Worm (Caenorhabditis elegans) whole organism, midembryonic: ENCODE results near the gene R12B2.2.

ENCODE experiments used
- T22C8.4 ChIP-seq: fragments of 200-800 bp; sonication (Bioruptor generic); IDR thresholded peaks from 2 replicates; pipeline ENCODE4 v1.3.6; 2022; ENCODE audit warnings: missing genetic modification characterization, missing compliant biosample characterization
- cog-1 ChIP-seq: sonication (generic microtip); optimal IDR thresholded peaks from 2 replicates; lab custom pipeline; 2016; ENCODE audit warnings: missing genetic modification characterization, missing compliant biosample characterization
- flt-1 ChIP-seq: fragments of 200-800 bp; sonication (Bioruptor generic); IDR thresholded peaks from 2 replicates; pipeline ENCODE4 v1.3.6; 2022; ENCODE audit warnings: missing genetic modification characterization, missing compliant biosample characterization
- klf-2 ChIP-seq: fragments of 200-800 bp; sonication (Bioruptor generic); conservative IDR thresholded peaks from 2 replicates; pipeline ENCODE4 v1.3.6; 2022; ENCODE audit warnings: missing genetic modification reagents, missing genetic modification characterization, missing compliant biosample characterization
- med-1 ChIP-seq: sonication (generic microtip); optimal IDR thresholded peaks from 2 replicates; lab custom pipeline; 2017; ENCODE audit warnings: missing genetic modification characterization, mild to moderate bottlenecking, missing compliant biosample characterization, antibody characterized with exemption, missing genetic modification reagents; ENCODE audit not compliant: insufficient read depth
- ref-1 ChIP-seq: fragments of 200-800 bp; sonication (Bioruptor generic); conservative IDR thresholded peaks from 2 replicates; pipeline ENCODE4 v1.3.6; 2022; ENCODE audit warnings: missing genetic modification reagents, missing genetic modification characterization, missing compliant biosample characterization
- tab-1 ChIP-seq: fragments of 200-800 bp; sonication (Bioruptor generic); IDR thresholded peaks from 2 replicates; pipeline ENCODE4 v1.3.6; 2022; ENCODE audit warnings: missing genetic modification characterization, missing compliant biosample characterization
- ztf-23 ChIP-seq: fragments of 200-800 bp; sonication (Bioruptor generic); IDR thresholded peaks from 2 replicates; pipeline ENCODE4 v1.3.6; 2022; ENCODE audit warnings: missing genetic modification reagents, missing genetic modification characterization, missing compliant biosample characterization
- ztf-29 ChIP-seq: fragments of 200-800 bp; sonication (Bioruptor generic); IDR thresholded peaks from 2 replicates; pipeline ENCODE4 v1.3.6; 2022; ENCODE audit warnings: missing genetic modification reagents, missing genetic modification characterization, missing compliant biosample characterization

R12B2.2 gene

ce11 chrIII:5828065-5828464 is 21.2 kb downstream of the R12B2.2 start:
- no peak for TF ChIP-seq flt-1 (GFP tag; lab: Robert Waterston, UW)
- no peak for TF ChIP-seq T22C8.4
- no peak for TF ChIP-seq ztf-23 (GFP tag; lab: Robert Waterston, UW)
- TF ChIP-seq klf-2 (GFP tag; lab: Robert Waterston, UW), result no peak
- no peak for TF ChIP-seq cog-1 (tag; lab: Kevin White, UChicago)
- TF ChIP-seq ztf-29 (GFP tag; lab: Robert Waterston, UW), result no peak
- no peak for TF ChIP-seq tab-1
- no peak for TF ChIP-seq med-1
- TF ChIP-seq ref-1 (GFP tag; lab: Robert Waterston, UW), result no peak

DNA sequence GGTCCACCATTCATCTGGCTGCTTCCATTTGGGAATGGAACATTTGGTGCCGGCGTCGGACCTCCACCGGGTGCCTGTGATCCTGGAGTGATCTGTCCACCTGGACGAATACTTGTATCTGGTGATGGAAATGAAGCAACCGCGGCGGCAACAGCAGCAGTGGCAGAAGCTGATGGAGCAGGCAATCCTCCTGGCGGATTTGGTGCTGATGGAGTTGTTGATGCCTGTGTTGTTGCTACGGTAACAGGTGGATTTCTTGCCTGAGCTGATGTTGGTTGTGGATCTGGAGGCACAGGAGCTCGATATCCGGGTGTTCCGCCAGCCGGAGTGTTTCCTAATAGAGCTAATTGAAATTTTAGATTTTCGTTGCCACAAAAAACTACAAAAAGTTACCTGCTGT is 25.6 kb downstream of the R12B2.2 start:
- TF ChIP-seq T22C8.4, result no peak
- TF ChIP-seq ztf-29 (GFP tag; lab: Robert Waterston, UW), result no peak
- no peak for TF ChIP-seq ztf-23 (GFP tag; lab: Robert Waterston, UW)
- no peak for TF ChIP-seq tab-1
- no peak for TF ChIP-seq flt-1 (GFP tag; lab: Robert Waterston, UW)
- TF ChIP-seq med-1, result no peak
- TF ChIP-seq cog-1 (tag; lab: Kevin White, UChicago), result no peak
- no peak for TF ChIP-seq ref-1 (GFP tag; lab: Robert Waterston, UW)
- no peak for TF ChIP-seq klf-2 (GFP tag; lab: Robert Waterston, UW)

- TF ChIP-seq med-1, result no peak
- no peak for TF ChIP-seq klf-2 (GFP tag; lab: Robert Waterston, UW)
- no peak for TF ChIP-seq ztf-23 (GFP tag; lab: Robert Waterston, UW)
- TF ChIP-seq cog-1 (tag; lab: Kevin White, UChicago), result no peak
- no peak for TF ChIP-seq ref-1 (GFP tag; lab: Robert Waterston, UW)
- no peak for TF ChIP-seq ztf-29 (GFP tag; lab: Robert Waterston, UW)
- no peak for TF ChIP-seq flt-1 (GFP tag; lab: Robert Waterston, UW)
- TF ChIP-seq T22C8.4, result no peak
- no peak for TF ChIP-seq tab-1
These were observed 26.6 kb downstream of the R12B2.2 start, which contains the start of the genes R12B2.13 and mdt-15 for ce11 chrIII:5833376-5833775. Gene R12B2.13 (minus strand): TSS chrIII:5833476. Gene mdt-15 (minus strand): TSS chrIII:5833751.

ce11 chrIII:5834053-5834452 is 27.2 kb downstream of the R12B2.2 start, which contains the start of gene R12B2.6:
Gene R12B2.6 (minus strand): TSS chrIII:5834153.
- no peak for TF ChIP-seq ztf-23 (GFP tag; lab: Robert Waterston, UW)
- TF ChIP-seq ztf-29 (GFP tag; lab: Robert Waterston, UW), result no peak
- no peak for TF ChIP-seq tab-1
- TF ChIP-seq klf-2 (GFP tag; lab: Robert Waterston, UW), result no peak
- no peak for TF ChIP-seq flt-1 (GFP tag; lab: Robert Waterston, UW)
- TF ChIP-seq T22C8.4, result no peak
- no peak for TF ChIP-seq ref-1 (GFP tag; lab: Robert Waterston, UW)
- no peak for TF ChIP-seq cog-1 (tag; lab: Kevin White, UChicago)
- TF ChIP-seq med-1, result no peak

ce11 chrIII:5834663-5835062 is 27.8 kb downstream of the R12B2.2 start:
- no peak for TF ChIP-seq tab-1
- TF ChIP-seq ref-1 (GFP tag; lab: Robert Waterston, UW), result no peak
- no peak for TF ChIP-seq klf-2 (GFP tag; lab: Robert Waterston, UW)
- TF ChIP-seq ztf-23 (GFP tag; lab: Robert Waterston, UW), result no peak
- no peak for TF ChIP-seq flt-1 (GFP tag; lab: Robert Waterston, UW)
- no peak for TF ChIP-seq med-1
- no peak for TF ChIP-seq ztf-29 (GFP tag; lab: Robert Waterston, UW)
- no peak for TF ChIP-seq T22C8.4
- TF ChIP-seq cog-1 (tag; lab: Kevin White, UChicago), result no peak

ce11 chrIII:5835163-5835871 is 28.5 kb downstream of the R12B2.2 start:
- no peak for TF ChIP-seq cog-1 (tag; lab: Kevin White, UChicago)
- TF ChIP-seq med-1, result no peak
- no peak for TF ChIP-seq flt-1 (GFP tag; lab: Robert Waterston, UW)
- 0 out of 2 replicates have a peak, but pooled peaks have one; percentile 22 for TF ChIP-seq ztf-23 (GFP tag; lab: Robert Waterston, UW)

ce11 chrIII:5836261-5836660 is 29.4 kb downstream of the R12B2.2 start:
- TF ChIP-seq tab-1, result no peak
- TF ChIP-seq ztf-29 (GFP tag; lab: Robert Waterston, UW), result no peak
- no peak for TF ChIP-seq ztf-23 (GFP tag; lab: Robert Waterston, UW)
- no peak for TF ChIP-seq cog-1 (tag; lab: Kevin White, UChicago)
- TF ChIP-seq klf-2 (GFP tag; lab: Robert Waterston, UW), result no peak
- TF ChIP-seq T22C8.4, result no peak
- TF ChIP-seq flt-1 (GFP tag; lab: Robert Waterston, UW), result no peak
- TF ChIP-seq ref-1 (GFP tag; lab: Robert Waterston, UW), result no peak
- no peak for TF ChIP-seq med-1

- TF ChIP-seq flt-1 (GFP tag; lab: Robert Waterston, UW) (no peak), ztf-23 (GFP tag; lab: Robert Waterston, UW) (no peak), tab-1 (no peak), cog-1 (tag; lab: Kevin White, UChicago) (no peak), T22C8.4 (no peak), ztf-29 (GFP tag; lab: Robert Waterston, UW) (no peak), klf-2 (GFP tag; lab: Robert Waterston, UW) (no peak), med-1 (no peak), ref-1 (GFP tag; lab: Robert Waterston, UW) (no peak)
These were observed 30.0 kb downstream of the R12B2.2 start, which contains the start of gene W04D12.1 for ce11 chrIII:5836816-5837215. Gene W04D12.1 (plus strand): TSS chrIII:5836926.

- TF ChIP-seq flt-1 (GFP tag; lab: Robert Waterston, UW), result no peak
- TF ChIP-seq ztf-29 (GFP tag; lab: Robert Waterston, UW), result no peak
- no peak for TF ChIP-seq T22C8.4
- no peak for TF ChIP-seq ref-1 (GFP tag; lab: Robert Waterston, UW)
- no peak for TF ChIP-seq klf-2 (GFP tag; lab: Robert Waterston, UW)
- no peak for TF ChIP-seq tab-1
- no peak for TF ChIP-seq med-1
- no peak for TF ChIP-seq ztf-23 (GFP tag; lab: Robert Waterston, UW)
- TF ChIP-seq cog-1 (tag; lab: Kevin White, UChicago), result no peak
These were observed 31.6 kb downstream of the R12B2.2 start for ce11 chrIII:5838159-5839046.
